Fruit fly (Drosophila melanogaster): ENCODE data around the gene dsh.

The dsh gene

DNA sequence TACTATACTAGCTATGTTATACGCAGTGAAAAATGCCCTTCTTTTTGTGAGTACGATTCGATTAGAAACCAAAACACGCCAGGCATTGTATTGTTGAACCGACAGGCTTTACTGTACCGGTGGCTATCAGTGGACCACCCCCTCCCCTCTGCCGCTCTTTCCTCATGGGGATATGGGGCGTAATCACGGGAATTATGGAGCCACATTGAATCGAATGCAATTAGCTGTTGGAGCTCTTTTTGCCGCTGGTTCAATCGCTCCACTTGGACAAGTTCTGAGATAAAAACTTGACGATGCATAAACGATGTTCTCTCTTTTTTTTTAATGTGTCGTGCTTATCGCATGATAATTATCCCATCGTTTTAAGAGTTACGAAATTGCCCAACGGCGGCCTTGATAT lies 13.5 kb upstream of the dsh start:
- no peak for TF ChIP-seq psq (optimal IDR thresholded peaks at IDR 0.05)
- TF ChIP-seq usp (GFP tag; optimal IDR thresholded peaks at IDR 0.05): no peak
- no peak for TF ChIP-seq pan (optimal IDR thresholded peaks at IDR 0.05)
- no peak for TF ChIP-seq CG8478 (optimal IDR thresholded peaks at IDR 0.05)

DNA sequence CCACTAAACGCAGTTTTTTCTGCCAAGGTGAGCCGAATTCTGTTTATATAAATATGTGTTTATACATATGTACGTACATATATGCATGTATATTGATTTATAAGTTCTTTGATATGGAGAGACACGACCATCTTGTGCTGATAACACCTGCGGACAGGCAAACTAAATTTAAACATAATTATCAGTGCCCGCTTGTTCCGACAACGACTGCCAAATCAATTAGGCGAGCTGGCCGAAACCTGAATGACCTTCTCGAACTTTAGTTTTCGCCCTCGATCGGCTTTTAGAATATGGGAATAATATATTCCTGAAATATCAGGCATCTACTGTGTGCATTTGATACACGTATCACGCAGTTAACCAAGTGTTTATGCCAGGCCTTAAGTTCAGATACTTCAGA lies 12.9 kb upstream of the dsh start:
- TF ChIP-seq pan (optimal IDR thresholded peaks at IDR 0.05) (no peak), usp (GFP tag; optimal IDR thresholded peaks at IDR 0.05) (no peak), EcR (GFP tag; optimal IDR thresholded peaks at IDR 0.05) (no peak), CG8478 (optimal IDR thresholded peaks at IDR 0.05) (no peak), Dll (optimal IDR thresholded peaks at IDR 0.05) (no peak), psq (optimal IDR thresholded peaks at IDR 0.05) (no peak)

- TF ChIP-seq psq (optimal IDR thresholded peaks at IDR 0.05) (no peak), Dll (optimal IDR thresholded peaks at IDR 0.05) (no peak), EcR (GFP tag; optimal IDR thresholded peaks at IDR 0.05) (no peak), usp (GFP tag; optimal IDR thresholded peaks at IDR 0.05) (no peak), pan (optimal IDR thresholded peaks at IDR 0.05) (no peak), CG8478 (optimal IDR thresholded peaks at IDR 0.05) (no peak)
Observed at dm6 chrX:11347809-11348208, 7.9 kb upstream of the dsh start, which contains the start of the genes GCS1 and CG11756. Gene GCS1, minus strand, starts transcription at chrX:11348001. Gene CG11756, plus strand, starts transcription at chrX:11348120.

dm6 chrX:11348829-11349228 lies 6.9 kb upstream of the dsh start, which contains the start of gene CG1738:
Gene CG1738, plus strand, starts transcription at chrX:11349049.
- no peak for TF ChIP-seq pan (optimal IDR thresholded peaks at IDR 0.05)

DNA sequence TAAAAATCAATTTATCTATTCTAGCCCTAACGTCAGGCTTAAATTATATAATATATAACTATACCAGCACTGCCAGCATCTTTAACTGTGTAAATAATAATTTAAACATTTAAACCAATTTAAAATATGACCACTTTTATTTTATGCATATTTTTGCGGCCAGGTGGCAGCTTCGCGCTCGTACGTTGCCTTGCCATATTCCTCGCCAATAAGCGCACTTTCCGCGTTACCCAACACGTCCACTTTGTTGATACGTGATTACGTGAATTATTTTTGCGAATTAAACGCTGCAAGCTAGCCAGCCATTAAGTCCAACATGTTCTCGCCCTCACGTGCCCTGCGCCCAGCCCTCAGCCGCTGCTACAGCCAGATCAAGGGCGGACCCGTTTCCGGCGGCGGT lies 5.9 kb upstream of the dsh start, which contains the start of gene NdufV3:
NdufV3 (plus strand) TSS at position 219 of the 400 bp plus-strand sequence.
- no peak for TF ChIP-seq CG8478 (optimal IDR thresholded peaks at IDR 0.05)
- TF ChIP-seq pan (optimal IDR thresholded peaks at IDR 0.05): no peak
- TF ChIP-seq usp (GFP tag; optimal IDR thresholded peaks at IDR 0.05): no peak
- no peak for TF ChIP-seq Dll (optimal IDR thresholded peaks at IDR 0.05)
- TF ChIP-seq EcR (GFP tag; optimal IDR thresholded peaks at IDR 0.05): no peak
- TF ChIP-seq psq (optimal IDR thresholded peaks at IDR 0.05): no peak

- TF ChIP-seq pan (optimal IDR thresholded peaks at IDR 0.05) (no peak), usp (GFP tag; optimal IDR thresholded peaks at IDR 0.05) (no peak), CG8478 (optimal IDR thresholded peaks at IDR 0.05) (no peak), psq (optimal IDR thresholded peaks at IDR 0.05) (no peak), Dll (optimal IDR thresholded peaks at IDR 0.05) (no peak), EcR (GFP tag; optimal IDR thresholded peaks at IDR 0.05) (no peak)
Observed at dm6 chrX:11350505-11351327, 5.0 kb upstream of the dsh start, which contains the start of gene CG1737. Gene CG1737, plus strand, starts transcription at chrX:11350608.

dm6 chrX:11351351-11351750 lies 4.3 kb upstream of the dsh start:
- TF ChIP-seq psq (optimal IDR thresholded peaks at IDR 0.05) (no peak), EcR (GFP tag; optimal IDR thresholded peaks at IDR 0.05) (no peak), usp (GFP tag; optimal IDR thresholded peaks at IDR 0.05) (no peak), pan (optimal IDR thresholded peaks at IDR 0.05) (no peak), Dll (optimal IDR thresholded peaks at IDR 0.05) (no peak)

dm6 chrX:11356648-11357047 lies 967 bp downstream of the dsh start:
- TF ChIP-seq pan (optimal IDR thresholded peaks at IDR 0.05) (no peak), CG8478 (optimal IDR thresholded peaks at IDR 0.05) (no peak), psq (optimal IDR thresholded peaks at IDR 0.05) (no peak), usp (GFP tag; optimal IDR thresholded peaks at IDR 0.05) (no peak), EcR (GFP tag; optimal IDR thresholded peaks at IDR 0.05) (no peak), Dll (optimal IDR thresholded peaks at IDR 0.05) (no peak)

DNA sequence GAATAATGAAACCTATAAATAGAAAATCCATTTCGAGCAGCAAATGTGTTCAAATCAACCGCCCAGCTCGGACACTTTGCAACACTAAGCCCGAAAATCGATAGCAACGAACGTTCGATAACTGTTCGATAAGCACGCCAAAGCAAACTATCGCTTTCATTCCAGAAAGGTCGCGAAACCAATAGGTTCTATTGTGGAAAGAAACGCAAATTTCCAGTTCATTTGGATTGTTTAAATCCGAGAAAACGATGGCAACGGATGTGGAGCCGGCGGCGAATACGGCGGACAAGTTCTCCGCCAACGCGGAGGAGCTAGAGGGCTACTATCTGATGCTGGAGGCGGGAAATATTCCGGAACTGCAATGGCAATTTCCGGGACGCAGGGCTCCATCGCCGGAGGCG lies 3.4 kb downstream of the dsh start, which contains the start of gene Pa1:
Pa1 (plus strand) TSS at position 156 of the 401 bp plus-strand sequence.
- TF ChIP-seq EcR (GFP tag; optimal IDR thresholded peaks at IDR 0.05) (no peak), usp (GFP tag; optimal IDR thresholded peaks at IDR 0.05) (no peak), psq (optimal IDR thresholded peaks at IDR 0.05) (no peak), CG8478 (optimal IDR thresholded peaks at IDR 0.05) (no peak), Dll (optimal IDR thresholded peaks at IDR 0.05) (no peak), pan (optimal IDR thresholded peaks at IDR 0.05) (no peak)

dm6 chrX:11367783-11368509 lies 12.3 kb downstream of the dsh start, which contains the start of the genes hop and Tim8:
Gene hop, minus strand, starts transcription at chrX:11368098.
Gene Tim8, plus strand, starts transcription at chrX:11368445.
- TF ChIP-seq psq (optimal IDR thresholded peaks at IDR 0.05): no peak
- TF ChIP-seq Dll (optimal IDR thresholded peaks at IDR 0.05): no peak
- no peak for TF ChIP-seq EcR (GFP tag; optimal IDR thresholded peaks at IDR 0.05)
- TF ChIP-seq pan (optimal IDR thresholded peaks at IDR 0.05): no peak
- no peak for TF ChIP-seq usp (GFP tag; optimal IDR thresholded peaks at IDR 0.05)
- TF ChIP-seq CG8478 (optimal IDR thresholded peaks at IDR 0.05): no peak

DNA sequence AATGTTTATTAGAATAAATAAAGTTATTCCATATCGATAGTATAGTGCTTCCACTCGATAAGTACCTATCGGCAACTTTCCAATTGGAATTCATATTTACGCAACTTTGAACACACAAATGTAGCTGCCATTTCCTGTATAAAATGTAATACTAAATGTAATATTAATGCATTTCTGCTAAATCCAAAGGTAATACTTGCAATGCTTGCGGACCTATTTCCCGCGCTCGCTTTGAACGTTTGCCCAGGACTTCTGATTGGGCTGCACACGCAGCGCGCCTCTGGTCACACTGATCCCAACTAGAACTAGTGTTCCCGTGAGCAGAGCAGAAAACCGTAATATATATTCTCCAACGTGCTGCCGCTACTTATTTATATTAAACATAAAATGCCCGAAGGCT lies 13.7 kb downstream of the dsh start, which contains the start of gene dlg1:
dlg1 (plus strand) TSS at position 292 of the 400 bp plus-strand sequence.
- TF ChIP-seq CG8478 (optimal IDR thresholded peaks at IDR 0.05) (no peak), EcR (GFP tag; optimal IDR thresholded peaks at IDR 0.05) (no peak), usp (GFP tag; optimal IDR thresholded peaks at IDR 0.05) (no peak), psq (optimal IDR thresholded peaks at IDR 0.05) (no peak), Dll (optimal IDR thresholded peaks at IDR 0.05) (no peak)

DNA sequence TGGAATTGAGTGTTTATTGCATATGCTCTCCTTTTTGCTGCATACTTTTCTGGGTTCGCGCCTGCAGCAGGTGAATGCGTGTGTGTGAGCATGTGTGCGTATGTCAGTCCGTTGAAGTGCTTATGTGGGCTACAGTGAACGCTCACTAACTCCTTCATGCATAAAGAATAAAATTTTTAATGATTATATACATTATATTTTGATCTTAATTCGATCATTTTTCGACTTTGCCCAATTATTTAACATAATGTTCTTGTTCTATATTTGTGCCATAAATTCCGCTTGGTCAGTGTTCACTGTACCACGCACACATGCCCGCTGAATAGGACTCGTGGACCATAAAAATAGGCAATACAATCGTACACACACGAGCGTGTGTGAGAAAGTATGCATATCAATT lies 15.1 kb downstream of the dsh start:
- TF ChIP-seq CG8478 (optimal IDR thresholded peaks at IDR 0.05) (no peak), Dll (optimal IDR thresholded peaks at IDR 0.05) (no peak), pan (optimal IDR thresholded peaks at IDR 0.05) (no peak), EcR (GFP tag; optimal IDR thresholded peaks at IDR 0.05) (no peak), usp (GFP tag; optimal IDR thresholded peaks at IDR 0.05) (no peak)
